Fruit fly (Drosophila melanogaster) whole organism, embryonic: ENCODE measurements around the gene CG46460.

ENCODE experiments used
- ATbp ChIP-seq: fragments of 200-800 bp; sonication (Bioruptor generic); optimal IDR thresholded peaks from 2 replicates; lab custom pipeline; 2017; ENCODE audit warnings: missing biosample characterization, mild to moderate bottlenecking, missing genetic modification characterization, missing genetic modification reagents
- Adf1 ChIP-seq: fragments of 200-800 bp; sonication (Bioruptor generic); IDR thresholded peaks from 2 replicates; pipeline ENCODE4 v1.3.6; 2022; ENCODE audit warnings: missing biosample characterization, missing genetic modification characterization
- Atf-2 ChIP-seq: fragments of 200-800 bp; sonication (Bioruptor generic); optimal IDR thresholded peaks from 2 replicates; lab custom pipeline; 2016; ENCODE audit warnings: missing biosample characterization, missing genetic modification characterization
- CG10209 ChIP-seq: fragments of 200-800 bp; sonication (Bioruptor generic); optimal IDR thresholded peaks from 3 replicates; lab custom pipeline; 2017; ENCODE audit warnings: missing biosample characterization, mild to moderate bottlenecking, missing genetic modification characterization, missing genetic modification reagents
- CG10267 ChIP-seq: fragments of 200-800 bp; sonication (Bioruptor generic); optimal IDR thresholded peaks from 2 replicates; lab custom pipeline; 2018; ENCODE audit warnings: missing biosample characterization, mild to moderate bottlenecking, missing genetic modification characterization, moderate library complexity
- CG10462 ChIP-seq: fragments of 200-800 bp; sonication (Bioruptor generic); optimal IDR thresholded peaks from 2 replicates; lab custom pipeline; 2016; ENCODE audit warnings: missing biosample characterization, missing genetic modification characterization
- CG13123 ChIP-seq: fragments of 200-800 bp; sonication (Bioruptor generic); optimal IDR thresholded peaks from 2 replicates; lab custom pipeline; 2016; ENCODE audit warnings: missing biosample characterization, missing genetic modification characterization
- CG15696 ChIP-seq: fragments of 200-800 bp; sonication (Bioruptor generic); optimal IDR thresholded peaks from 2 replicates; lab custom pipeline; 2019; ENCODE audit warnings: missing biosample characterization, mild to moderate bottlenecking, missing genetic modification characterization, moderate library complexity
- CG17359 ChIP-seq: fragments of 200-800 bp; sonication (Bioruptor generic); optimal IDR thresholded peaks from 3 replicates; lab custom pipeline; 2018; ENCODE audit warnings: missing biosample characterization, mild to moderate bottlenecking, missing genetic modification characterization, moderate library complexity
- CG18619 ChIP-seq: fragments of 200-800 bp; sonication (Bioruptor generic); optimal IDR thresholded peaks from 3 replicates; lab custom pipeline; 2017; ENCODE audit warnings: missing biosample characterization, mild to moderate bottlenecking, missing genetic modification characterization
- CG30020 ChIP-seq: fragments of 200-800 bp; optimal IDR thresholded peaks from 2 replicates; lab custom pipeline; 2019; ENCODE audit warnings: missing biosample characterization, mild to moderate bottlenecking, missing genetic modification characterization, moderate library complexity
- CG31441 ChIP-seq: fragments of 200-800 bp; sonication (Bioruptor generic); IDR thresholded peaks from 2 replicates; pipeline ENCODE4 v1.3.6; 2022; ENCODE audit warnings: missing biosample characterization, missing genetic modification characterization
- CG33557 ChIP-seq: fragments of 200-800 bp; sonication (Bioruptor generic); optimal IDR thresholded peaks from 2 replicates; lab custom pipeline; 2019; ENCODE audit warnings: missing biosample characterization, mild to moderate bottlenecking, missing genetic modification characterization, moderate library complexity
- CG4328 ChIP-seq: fragments of 200-800 bp; sonication (Bioruptor generic); optimal IDR thresholded peaks from 3 replicates; lab custom pipeline; 2017; ENCODE audit warnings: missing biosample characterization, missing genetic modification reagents, missing genetic modification characterization
- CG4424 ChIP-seq: fragments of 200-800 bp; sonication (Bioruptor generic); optimal IDR thresholded peaks from 3 replicates; lab custom pipeline; 2016; ENCODE audit warnings: missing biosample characterization, missing genetic modification characterization
- CG6689 ChIP-seq: fragments of 200-800 bp; sonication (Bioruptor generic); IDR thresholded peaks from 2 replicates; pipeline ENCODE4 v1.3.6; 2022; ENCODE audit warnings: missing biosample characterization, missing genetic modification characterization
- CG6765 ChIP-seq: fragments of 200-800 bp; sonication (Bioruptor generic); optimal IDR thresholded peaks from 3 replicates; lab custom pipeline; 2017; ENCODE audit warnings: missing biosample characterization, mild to moderate bottlenecking, missing genetic modification characterization
- CG7928 ChIP-seq: fragments of 200-800 bp; sonication (Bioruptor generic); optimal IDR thresholded peaks from 2 replicates; lab custom pipeline; 2017; ENCODE audit warnings: missing biosample characterization, mild to moderate bottlenecking, missing genetic modification characterization
- CG7963 ChIP-seq: fragments of 200-800 bp; sonication (Bioruptor generic); IDR thresholded peaks from 3 replicates; pipeline ENCODE4 v1.3.6; 2022; ENCODE audit warnings: missing biosample characterization, missing genetic modification characterization; ENCODE audit not compliant: partially characterized antibody
- CG8281 ChIP-seq: fragments of 200-800 bp; sonication (Bioruptor generic); optimal IDR thresholded peaks from 2 replicates; lab custom pipeline; 2018; ENCODE audit warnings: missing biosample characterization, mild to moderate bottlenecking, missing genetic modification characterization, moderate library complexity
- CG8924 ChIP-seq: fragments of 200-800 bp; optimal IDR thresholded peaks from 3 replicates; lab custom pipeline; 2019; ENCODE audit warnings: missing biosample characterization, mild to moderate bottlenecking, missing genetic modification characterization, moderate library complexity
- CG9876 ChIP-seq: fragments of 200-800 bp; sonication (Bioruptor generic); optimal IDR thresholded peaks from 2 replicates; lab custom pipeline; 2016; ENCODE audit warnings: missing biosample characterization, missing genetic modification characterization
- Camta ChIP-seq: fragments of 200-800 bp; sonication (Bioruptor generic); optimal IDR thresholded peaks from 2 replicates; lab custom pipeline; 2016; ENCODE audit warnings: missing biosample characterization, missing genetic modification characterization
- Gsc ChIP-seq: fragments of 200-800 bp; sonication (Bioruptor generic); IDR thresholded peaks from 2 replicates; pipeline ENCODE4 v1.3.6; 2022; ENCODE audit warnings: missing biosample characterization, missing genetic modification characterization
- HLHmδ ChIP-seq: fragments of 200-800 bp; sonication (Bioruptor generic); optimal IDR thresholded peaks from 2 replicates; lab custom pipeline; 2018; ENCODE audit warnings: missing biosample characterization, mild to moderate bottlenecking, missing genetic modification characterization, moderate library complexity
- Mad ChIP-seq: fragments of 200-800 bp; sonication (Bioruptor generic); optimal IDR thresholded peaks from 2 replicates; lab custom pipeline; 2016; ENCODE audit warnings: missing biosample characterization, missing genetic modification characterization
- Myb ChIP-seq: fragments of 200-800 bp; sonication (Bioruptor generic); optimal IDR thresholded peaks from 2 replicates; lab custom pipeline; 2016; ENCODE audit warnings: missing biosample characterization, missing genetic modification characterization
- Nf-YA ChIP-seq: fragments of 200-800 bp; sonication (Bioruptor generic); IDR thresholded peaks from 2 replicates; pipeline ENCODE4 v1.3.6; 2022; ENCODE audit warnings: missing biosample characterization, missing genetic modification characterization
- Stat92E ChIP-seq, 3 experiments: fragments of >200 bp in 2 of 3; fragments of 200-800 bp in 1 of 3; sonication (Bioruptor generic) in 1 of 3; optimal IDR thresholded peaks; 2 replicates each; lab custom pipeline; 2017 to 2019; ENCODE audit warnings: missing biosample characterization in 3 of 3, missing genetic modification characterization in 3 of 3, mild to moderate bottlenecking in 1 of 3, moderate library complexity in 1 of 3
- Xbp1 ChIP-seq: fragments of 200-800 bp; sonication (Bioruptor generic); optimal IDR thresholded peaks from 3 replicates; lab custom pipeline; 2016; ENCODE audit warnings: missing biosample characterization, mild to moderate bottlenecking, missing genetic modification characterization
- YL-1 ChIP-seq: fragments of 200-800 bp; sonication (Bioruptor generic); optimal IDR thresholded peaks from 3 replicates; lab custom pipeline; 2017; ENCODE audit warnings: missing biosample characterization, mild to moderate bottlenecking, missing genetic modification characterization
- bowl ChIP-seq: fragments of 200-800 bp; sonication (Bioruptor generic); IDR thresholded peaks from 2 replicates; pipeline ENCODE4 v1.3.6; 2022; ENCODE audit warnings: missing biosample characterization, missing genetic modification characterization
- br ChIP-seq: fragments of >200 bp; optimal IDR thresholded peaks from 2 replicates; lab custom pipeline; 2017
- chif ChIP-seq, 2 experiments: fragments of 200-800 bp; sonication (Bioruptor generic); optimal IDR thresholded peaks; 3 replicates each; lab custom pipeline; 2016; ENCODE audit warnings: missing biosample characterization in 2 of 2, missing genetic modification characterization in 2 of 2
- dan ChIP-seq: fragments of 200-800 bp; sonication (Bioruptor generic); IDR thresholded peaks from 2 replicates; pipeline ENCODE4 v1.3.6; 2022; ENCODE audit warnings: missing biosample characterization, missing genetic modification characterization
- dmrt11E ChIP-seq: fragments of 200-800 bp; sonication (Bioruptor generic); optimal IDR thresholded peaks from 3 replicates; lab custom pipeline; 2018; ENCODE audit warnings: missing biosample characterization, mild to moderate bottlenecking, missing genetic modification characterization, moderate library complexity
- dysf ChIP-seq: fragments of 200-800 bp; sonication (Bioruptor generic); IDR thresholded peaks from 3 replicates; pipeline ENCODE4 v1.3.6; 2022; ENCODE audit warnings: missing biosample characterization, missing genetic modification characterization
- gro ChIP-seq: fragments of 200-800 bp; sonication (Bioruptor generic); optimal IDR thresholded peaks from 2 replicates; lab custom pipeline; 2016; ENCODE audit warnings: missing biosample characterization, missing genetic modification characterization
- ham ChIP-seq: fragments of 200-800 bp; sonication (Bioruptor generic); IDR thresholded peaks from 2 replicates; pipeline ENCODE4 v1.3.6; 2022; ENCODE audit warnings: missing biosample characterization, missing genetic modification characterization
- klu ChIP-seq: fragments of 200-800 bp; sonication (Bioruptor generic); IDR thresholded peaks from 2 replicates; pipeline ENCODE4 v1.3.6; 2022; ENCODE audit warnings: missing biosample characterization, missing genetic modification characterization
- mirr ChIP-seq: fragments of 200-800 bp; sonication (Bioruptor generic); optimal IDR thresholded peaks from 3 replicates; lab custom pipeline; 2018; ENCODE audit warnings: missing biosample characterization, mild to moderate bottlenecking, missing genetic modification characterization
- mld ChIP-seq: fragments of 200-800 bp; sonication (Bioruptor generic); IDR thresholded peaks from 3 replicates; pipeline ENCODE4 v1.3.6; 2022; ENCODE audit warnings: missing biosample characterization, missing genetic modification characterization; ENCODE audit not compliant: partially characterized antibody
- odd ChIP-seq: fragments of 200-800 bp; sonication (Bioruptor generic); optimal IDR thresholded peaks from 2 replicates; lab custom pipeline; 2017; ENCODE audit warnings: missing biosample characterization, mild to moderate bottlenecking, missing genetic modification characterization
- peb ChIP-seq: fragments of 200-800 bp; sonication (Bioruptor generic); IDR thresholded peaks from 2 replicates; pipeline ENCODE4 v1.3.6; 2022; ENCODE audit warnings: missing biosample characterization, missing genetic modification characterization
- pfk ChIP-seq: fragments of 200-800 bp; sonication (Bioruptor generic); optimal IDR thresholded peaks from 2 replicates; lab custom pipeline; 2018; ENCODE audit warnings: missing biosample characterization, mild to moderate bottlenecking, missing genetic modification characterization, moderate library complexity
- phol ChIP-seq: fragments of 200-800 bp; sonication (Bioruptor generic); optimal IDR thresholded peaks from 3 replicates; lab custom pipeline; 2018; ENCODE audit warnings: missing biosample characterization, mild to moderate bottlenecking, missing genetic modification characterization, moderate library complexity
- ro ChIP-seq: fragments of 200-800 bp; sonication (Bioruptor generic); IDR thresholded peaks from 2 replicates; pipeline ENCODE4 v1.3.6; 2022; ENCODE audit warnings: missing biosample characterization, missing genetic modification characterization
- sc ChIP-seq, 3 experiments: fragments of >200 bp in 2 of 3; fragments of 200-800 bp in 1 of 3; sonication (Bioruptor generic) in 1 of 3; optimal IDR thresholded peaks; 2 replicates in 2 of 3; 3 replicates in 1 of 3; lab custom pipeline; 2017; ENCODE audit warnings: mild to moderate bottlenecking in 1 of 3, missing biosample characterization in 1 of 3, missing genetic modification characterization in 1 of 3, missing genetic modification reagents in 1 of 3
- tin ChIP-seq: fragments of 200-800 bp; sonication (Bioruptor generic); optimal IDR thresholded peaks from 3 replicates; lab custom pipeline; 2016; ENCODE audit warnings: missing biosample characterization, missing genetic modification characterization
- trh ChIP-seq: fragments of 200-800 bp; sonication (Bioruptor generic); optimal IDR thresholded peaks from 2 replicates; lab custom pipeline; 2016; ENCODE audit warnings: missing biosample characterization, missing genetic modification characterization
- tup ChIP-seq: fragments of 200-800 bp; sonication (Bioruptor generic); optimal IDR thresholded peaks from 2 replicates; lab custom pipeline; 2016; ENCODE audit warnings: missing biosample characterization, mild to moderate bottlenecking, missing genetic modification characterization, moderate library complexity
- wor ChIP-seq: fragments of 200-800 bp; sonication (Bioruptor generic); IDR thresholded peaks from 2 replicates; pipeline ENCODE4 v1.3.6; 2022; ENCODE audit warnings: missing biosample characterization, missing genetic modification characterization

The CG46460 gene

DNA sequence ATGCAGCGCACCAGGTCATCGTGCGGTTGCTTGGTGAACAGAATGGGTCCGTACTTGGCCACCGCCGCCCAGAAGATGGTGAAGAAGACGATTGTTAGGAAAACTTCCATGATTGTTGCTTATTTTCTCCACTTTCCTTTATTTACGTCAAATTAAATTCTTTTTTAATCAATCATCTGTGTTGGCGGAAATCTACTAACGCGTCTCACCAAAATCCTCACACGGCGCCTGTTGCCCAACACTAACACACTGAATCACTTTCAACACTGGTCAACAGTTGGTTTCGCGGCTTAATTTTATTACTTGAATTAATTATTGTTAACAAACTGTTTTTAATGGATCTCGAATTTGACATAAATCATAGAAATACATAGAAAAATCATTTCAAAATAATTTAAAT is 40.4 kb downstream of the CG46460 start, which contains the start of gene VhaM9.7-c:
VhaM9.7-c (minus strand) TSS at position 207 of the 400 bp plus-strand sequence.
- TF ChIP-seq Nf-YA (GFP tag; lab: Robert Waterston, UW): no peak
- TF ChIP-seq CG31441 (GFP tag; lab: Robert Waterston, UW): no peak
- no peak for TF ChIP-seq ATbp (GFP tag; lab: Kevin White, UChicago)
- TF ChIP-seq CG17359 (tag; lab: Kevin White, UChicago): no peak
- TF ChIP-seq mirr (GFP tag; lab: Kevin White, UChicago): no peak
- no peak for TF ChIP-seq Atf-2 (GFP tag; lab: Kevin White, UChicago)
- peak; percentile 39 for TF ChIP-seq phol
- no peak for TF ChIP-seq br (lab: Kevin White, UChicago)
- no peak for TF ChIP-seq CG15696 (tag; lab: Kevin White, UChicago)
- peak; percentile 59 for TF ChIP-seq gro
- TF ChIP-seq mld (GFP tag; lab: Robert Waterston, UW): no peak
- no peak for TF ChIP-seq peb (GFP tag; lab: Robert Waterston, UW)
- no peak for TF ChIP-seq dan (GFP tag; lab: Robert Waterston, UW)
- TF ChIP-seq trh (GFP tag; lab: Kevin White, UChicago): no peak
- TF ChIP-seq Stat92E (GFP tag; optimal IDR thresholded peaks at IDR 0.05; lab: Kevin White, UChicago): peak in 1 of 3 experiments; percentile 33
- TF ChIP-seq CG6765: no peak
- TF ChIP-seq Camta (GFP tag; lab: Kevin White, UChicago): peak; percentile 2
- TF ChIP-seq CG10462 (GFP tag; lab: Kevin White, UChicago): no peak
- TF ChIP-seq Gsc (GFP tag; lab: Robert Waterston, UW): no peak
- TF ChIP-seq CG7963: no peak
- TF ChIP-seq HLHmδ (GFP tag; lab: Kevin White, UChicago): no peak
- TF ChIP-seq CG18619: no peak
- no peak for TF ChIP-seq chif (GFP tag; optimal IDR thresholded peaks at IDR 0.05; lab: Kevin White, UChicago)
- no peak for TF ChIP-seq wor (GFP tag; lab: Robert Waterston, UW)
- TF ChIP-seq CG10267: peak; percentile 96
- no peak for TF ChIP-seq CG33557
- TF ChIP-seq pfk: no peak
- no peak for TF ChIP-seq CG6689 (GFP tag; lab: Robert Waterston, UW)
- no peak for TF ChIP-seq odd
- TF ChIP-seq bowl: no peak
- peak; percentile 30 for TF ChIP-seq CG4424 (GFP tag; lab: Kevin White, UChicago)
- TF ChIP-seq YL-1: peak; percentile 53
- TF ChIP-seq CG4328: no peak
- no peak for TF ChIP-seq ham (GFP tag; lab: Robert Waterston, UW)
- TF ChIP-seq Mad (GFP tag; lab: Kevin White, UChicago): peak; percentile 11
- TF ChIP-seq ro: no peak
- TF ChIP-seq CG7928 (GFP tag; lab: Kevin White, UChicago): no peak
- TF ChIP-seq klu: no peak
- TF ChIP-seq CG9876 (GFP tag; lab: Kevin White, UChicago): no peak
- TF ChIP-seq dmrt11E (tag; lab: Kevin White, UChicago): no peak
- TF ChIP-seq CG30020: no peak
- TF ChIP-seq tin: peak; percentile 32
- no peak for TF ChIP-seq sc (optimal IDR thresholded peaks at IDR 0.05; lab: Kevin White, UChicago)
- no peak for TF ChIP-seq sc (GFP tag; optimal IDR thresholded peaks at IDR 0.05; lab: Kevin White, UChicago)
- TF ChIP-seq CG8924 (tag; lab: Kevin White, UChicago): no peak
- TF ChIP-seq CG10209: no peak
- no peak for TF ChIP-seq CG8281 (tag; lab: Kevin White, UChicago)
- TF ChIP-seq dysf: no peak
- no peak for TF ChIP-seq Adf1 (GFP tag; lab: Robert Waterston, UW)
- TF ChIP-seq CG13123: no peak
- peak; percentile 53 for TF ChIP-seq Xbp1
- peak; percentile 67 for TF ChIP-seq Myb (GFP tag; lab: Kevin White, UChicago)
- TF ChIP-seq tup (GFP tag; lab: Kevin White, UChicago): no peak
